Fruit fly (Drosophila melanogaster) whole organism, embryonic: ENCODE results near the gene Eig71Ea.

Experiments
- Abd-B ChIP-seq: fragments of 200-800 bp; sonication (Bioruptor generic); optimal IDR thresholded peaks from 2 replicates; lab custom pipeline; 2018; ENCODE audit warnings: missing biosample characterization, mild to moderate bottlenecking, missing genetic modification characterization, moderate library complexity
- CG1024 ChIP-seq: fragments of 200-800 bp; sonication (Bioruptor generic); IDR thresholded peaks from 2 replicates; pipeline ENCODE4 v1.3.6; 2022; ENCODE audit warnings: missing biosample characterization, missing genetic modification characterization
- CG10267 ChIP-seq: fragments of 200-800 bp; sonication (Bioruptor generic); optimal IDR thresholded peaks from 2 replicates; lab custom pipeline; 2018; ENCODE audit warnings: missing biosample characterization, mild to moderate bottlenecking, missing genetic modification characterization, moderate library complexity
- CG11085 ChIP-seq: fragments of 200-800 bp; sonication (Bioruptor generic); IDR thresholded peaks from 2 replicates; pipeline ENCODE4 v1.3.6; 2022; ENCODE audit warnings: missing biosample characterization, missing genetic modification characterization
- CG11504 ChIP-seq: fragments of 200-800 bp; sonication (Bioruptor generic); optimal IDR thresholded peaks from 3 replicates; lab custom pipeline; 2019; ENCODE audit warnings: missing biosample characterization, mild to moderate bottlenecking, missing genetic modification characterization, moderate library complexity
- CG12104 ChIP-seq: fragments of 200-800 bp; sonication (Bioruptor generic); optimal IDR thresholded peaks from 3 replicates; lab custom pipeline; 2016; ENCODE audit warnings: missing biosample characterization, missing genetic modification characterization
- CG13424 ChIP-seq: fragments of 200-800 bp; sonication (Bioruptor generic); optimal IDR thresholded peaks from 2 replicates; lab custom pipeline; 2019; ENCODE audit warnings: missing biosample characterization, mild to moderate bottlenecking, missing genetic modification characterization, moderate library complexity
- CG13775 ChIP-seq: fragments of 200-800 bp; sonication (Bioruptor generic); optimal IDR thresholded peaks from 3 replicates; lab custom pipeline; 2017; ENCODE audit warnings: missing biosample characterization, mild to moderate bottlenecking, missing genetic modification characterization
- CG15269 ChIP-seq: fragments of 200-800 bp; sonication (Bioruptor generic); optimal IDR thresholded peaks from 2 replicates; lab custom pipeline; 2018; ENCODE audit warnings: missing biosample characterization, mild to moderate bottlenecking, missing genetic modification characterization, moderate library complexity
- CG15696 ChIP-seq: fragments of 200-800 bp; sonication (Bioruptor generic); optimal IDR thresholded peaks from 2 replicates; lab custom pipeline; 2019; ENCODE audit warnings: missing biosample characterization, mild to moderate bottlenecking, missing genetic modification characterization, moderate library complexity
- CG1602 ChIP-seq: fragments of 200-800 bp; sonication (Bioruptor generic); optimal IDR thresholded peaks from 3 replicates; lab custom pipeline; 2016; ENCODE audit warnings: missing biosample characterization, missing genetic modification characterization
- CG16815 ChIP-seq: fragments of 200-800 bp; sonication (Bioruptor generic); optimal IDR thresholded peaks from 3 replicates; lab custom pipeline; 2017; ENCODE audit warnings: missing biosample characterization, mild to moderate bottlenecking, missing genetic modification characterization
- CG17328 ChIP-seq: fragments of 200-800 bp; sonication (Bioruptor generic); IDR thresholded peaks from 2 replicates; pipeline ENCODE4 v1.3.6; 2022; ENCODE audit warnings: missing biosample characterization, missing genetic modification characterization
- CG18262 ChIP-seq: fragments of 200-800 bp; optimal IDR thresholded peaks from 3 replicates; lab custom pipeline; 2019; ENCODE audit warnings: missing biosample characterization, mild to moderate bottlenecking, missing genetic modification characterization, moderate library complexity
- CG18476 ChIP-seq: fragments of 200-800 bp; sonication (Bioruptor generic); optimal IDR thresholded peaks from 2 replicates; lab custom pipeline; 2016; ENCODE audit warnings: missing biosample characterization, mild to moderate bottlenecking, missing genetic modification characterization
- CG2712 ChIP-seq: fragments of 200-800 bp; optimal IDR thresholded peaks from 3 replicates; lab custom pipeline; 2019; ENCODE audit warnings: missing biosample characterization, mild to moderate bottlenecking, missing genetic modification characterization, moderate library complexity
- CG30403 ChIP-seq: fragments of 200-800 bp; sonication (Bioruptor generic); optimal IDR thresholded peaks from 3 replicates; lab custom pipeline; 2016; ENCODE audit warnings: missing biosample characterization, missing genetic modification characterization
- CG7963 ChIP-seq: fragments of 200-800 bp; sonication (Bioruptor generic); IDR thresholded peaks from 3 replicates; pipeline ENCODE4 v1.3.6; 2022; ENCODE audit warnings: missing biosample characterization, missing genetic modification characterization; ENCODE audit not compliant: partially characterized antibody
- CG9215 ChIP-seq: fragments of 200-800 bp; sonication (Bioruptor generic); IDR thresholded peaks from 2 replicates; pipeline ENCODE4 v1.3.6; 2022; ENCODE audit warnings: missing biosample characterization, missing genetic modification characterization
- D ChIP-seq, 2 experiments: fragments of 200-800 bp in 1 of 2; fragments of >200 bp in 1 of 2; sonication (Bioruptor generic) in 1 of 2; optimal IDR thresholded peaks; 2 replicates in 1 of 2; 3 replicates in 1 of 2; lab custom pipeline; 2017; ENCODE audit warnings: mild to moderate bottlenecking in 1 of 2, missing biosample characterization in 1 of 2, missing genetic modification characterization in 1 of 2, missing genetic modification reagents in 1 of 2
- D19A ChIP-seq: fragments of 200-800 bp; optimal IDR thresholded peaks from 3 replicates; lab custom pipeline; 2019; ENCODE audit warnings: missing biosample characterization, mild to moderate bottlenecking, missing genetic modification characterization, moderate library complexity
- E2f2 ChIP-seq: fragments of 200-800 bp; sonication (Bioruptor generic); IDR thresholded peaks from 2 replicates; pipeline ENCODE4 v1.3.6; 2022; ENCODE audit warnings: missing biosample characterization, missing genetic modification characterization
- HLH3B ChIP-seq: fragments of 200-800 bp; sonication (Bioruptor generic); IDR thresholded peaks from 2 replicates; pipeline ENCODE4 v1.3.6; 2022; ENCODE audit warnings: missing biosample characterization, missing genetic modification characterization
- Hr3 ChIP-seq: fragments of 200-800 bp; sonication (Bioruptor generic); optimal IDR thresholded peaks from 3 replicates; lab custom pipeline; 2016; ENCODE audit warnings: missing biosample characterization, missing genetic modification characterization
- Lim3 ChIP-seq: fragments of 200-800 bp; sonication (Bioruptor generic); IDR thresholded peaks from 2 replicates; pipeline ENCODE4 v1.3.6; 2022; ENCODE audit warnings: missing biosample characterization, missing genetic modification characterization
- Oli ChIP-seq: fragments of 200-800 bp; sonication (Bioruptor generic); optimal IDR thresholded peaks from 2 replicates; lab custom pipeline; 2018; ENCODE audit warnings: missing biosample characterization, mild to moderate bottlenecking, missing genetic modification characterization, moderate library complexity
- Ssrp ChIP-seq: fragments of 200-800 bp; sonication (Bioruptor generic); optimal IDR thresholded peaks from 2 replicates; lab custom pipeline; 2018; ENCODE audit warnings: missing biosample characterization, mild to moderate bottlenecking, missing genetic modification characterization, moderate library complexity
- Stat92E ChIP-seq, 3 experiments: fragments of >200 bp in 2 of 3; fragments of 200-800 bp in 1 of 3; sonication (Bioruptor generic) in 1 of 3; optimal IDR thresholded peaks; 2 replicates each; lab custom pipeline; 2017 to 2019; ENCODE audit warnings: missing biosample characterization in 3 of 3, missing genetic modification characterization in 3 of 3, mild to moderate bottlenecking in 1 of 3, moderate library complexity in 1 of 3
- Trl ChIP-seq, 3 experiments: fragments of >200 bp in 2 of 3; fragments of 200-800 bp in 1 of 3; sonication (Bioruptor generic) in 1 of 3; optimal IDR thresholded peaks; 2 replicates in 1 of 3; 3 replicates in 2 of 3; lab custom pipeline; 2016 to 2017; ENCODE audit warnings: missing biosample characterization in 1 of 3, missing genetic modification characterization in 1 of 3
- abd-A ChIP-seq: fragments of 200-800 bp; sonication (Bioruptor generic); optimal IDR thresholded peaks from 3 replicates; lab custom pipeline; 2019; ENCODE audit warnings: missing biosample characterization, mild to moderate bottlenecking, missing genetic modification characterization, moderate library complexity
- bsh ChIP-seq, 2 experiments: fragments of 200-800 bp; sonication (Bioruptor generic); optimal IDR thresholded peaks; 2 replicates each; lab custom pipeline; 2017 to 2018; ENCODE audit warnings: mild to moderate bottlenecking in 2 of 2, missing biosample characterization in 2 of 2, missing genetic modification characterization in 2 of 2, moderate library complexity in 1 of 2
- cas ChIP-seq: fragments of 200-800 bp; sonication (Bioruptor generic); IDR thresholded peaks from 2 replicates; pipeline ENCODE4 v1.3.6; 2022; ENCODE audit warnings: missing biosample characterization, missing genetic modification characterization
- chinmo ChIP-seq: fragments of 200-800 bp; sonication (Bioruptor generic); IDR thresholded peaks from 4 replicates; pipeline ENCODE4 v1.3.6; 2022; ENCODE audit warnings: missing biosample characterization, missing genetic modification characterization; ENCODE audit not compliant: partially characterized antibody
- croc ChIP-seq: fragments of 200-800 bp; sonication (Bioruptor generic); conservative IDR thresholded peaks from 3 replicates; pipeline ENCODE4 v1.3.6; 2022; ENCODE audit warnings: missing biosample characterization, missing genetic modification characterization
- crol ChIP-seq: fragments of 200-800 bp; sonication (Bioruptor generic); IDR thresholded peaks from 2 replicates; pipeline ENCODE4 v1.3.6; 2022; ENCODE audit warnings: missing biosample characterization, missing genetic modification characterization
- dan ChIP-seq: fragments of 200-800 bp; sonication (Bioruptor generic); IDR thresholded peaks from 2 replicates; pipeline ENCODE4 v1.3.6; 2022; ENCODE audit warnings: missing biosample characterization, missing genetic modification characterization
- dmrt99B ChIP-seq: fragments of 200-800 bp; sonication (Bioruptor generic); optimal IDR thresholded peaks from 2 replicates; lab custom pipeline; 2018; ENCODE audit warnings: missing biosample characterization, mild to moderate bottlenecking, missing genetic modification characterization, moderate library complexity
- dpn ChIP-seq, 2 experiments: fragments of 200-800 bp; sonication (Bioruptor generic); optimal IDR thresholded peaks; 3 replicates each; lab custom pipeline; 2016; ENCODE audit warnings: missing biosample characterization in 2 of 2, missing genetic modification characterization in 2 of 2
- fru ChIP-seq: fragments of >200 bp; optimal IDR thresholded peaks from 2 replicates; lab custom pipeline; 2017
- odd ChIP-seq: fragments of 200-800 bp; sonication (Bioruptor generic); optimal IDR thresholded peaks from 2 replicates; lab custom pipeline; 2017; ENCODE audit warnings: missing biosample characterization, mild to moderate bottlenecking, missing genetic modification characterization
- phol ChIP-seq: fragments of 200-800 bp; sonication (Bioruptor generic); optimal IDR thresholded peaks from 3 replicates; lab custom pipeline; 2018; ENCODE audit warnings: missing biosample characterization, mild to moderate bottlenecking, missing genetic modification characterization, moderate library complexity
- sens ChIP-seq: fragments of 200-800 bp; sonication (Bioruptor generic); peaks from one replicate; lab custom pipeline; 2016; ENCODE audit warnings: missing biosample characterization, missing genetic modification characterization
- tin ChIP-seq: fragments of 200-800 bp; sonication (Bioruptor generic); optimal IDR thresholded peaks from 3 replicates; lab custom pipeline; 2016; ENCODE audit warnings: missing biosample characterization, missing genetic modification characterization
- trem ChIP-seq: fragments of 200-800 bp; optimal IDR thresholded peaks from 3 replicates; lab custom pipeline; 2019; ENCODE audit warnings: missing biosample characterization, mild to moderate bottlenecking, missing genetic modification characterization, moderate library complexity
- ttk ChIP-seq: fragments of 200-800 bp; sonication (Bioruptor generic); IDR thresholded peaks from 2 replicates; pipeline ENCODE4 v2.1.2; 2022; ENCODE audit warnings: missing biosample characterization, missing genetic modification characterization
- wek ChIP-seq: fragments of 200-800 bp; sonication (Bioruptor generic); optimal IDR thresholded peaks from 3 replicates; lab custom pipeline; 2018; ENCODE audit warnings: missing biosample characterization, mild to moderate bottlenecking, missing genetic modification characterization, moderate library complexity
- zen2 ChIP-seq: fragments of 200-800 bp; sonication (Bioruptor generic); IDR thresholded peaks from 3 replicates; pipeline ENCODE4 v1.3.6; 2022; ENCODE audit warnings: missing biosample characterization, missing genetic modification characterization; ENCODE audit not compliant: partially characterized antibody

Gene Eig71Ea

DNA sequence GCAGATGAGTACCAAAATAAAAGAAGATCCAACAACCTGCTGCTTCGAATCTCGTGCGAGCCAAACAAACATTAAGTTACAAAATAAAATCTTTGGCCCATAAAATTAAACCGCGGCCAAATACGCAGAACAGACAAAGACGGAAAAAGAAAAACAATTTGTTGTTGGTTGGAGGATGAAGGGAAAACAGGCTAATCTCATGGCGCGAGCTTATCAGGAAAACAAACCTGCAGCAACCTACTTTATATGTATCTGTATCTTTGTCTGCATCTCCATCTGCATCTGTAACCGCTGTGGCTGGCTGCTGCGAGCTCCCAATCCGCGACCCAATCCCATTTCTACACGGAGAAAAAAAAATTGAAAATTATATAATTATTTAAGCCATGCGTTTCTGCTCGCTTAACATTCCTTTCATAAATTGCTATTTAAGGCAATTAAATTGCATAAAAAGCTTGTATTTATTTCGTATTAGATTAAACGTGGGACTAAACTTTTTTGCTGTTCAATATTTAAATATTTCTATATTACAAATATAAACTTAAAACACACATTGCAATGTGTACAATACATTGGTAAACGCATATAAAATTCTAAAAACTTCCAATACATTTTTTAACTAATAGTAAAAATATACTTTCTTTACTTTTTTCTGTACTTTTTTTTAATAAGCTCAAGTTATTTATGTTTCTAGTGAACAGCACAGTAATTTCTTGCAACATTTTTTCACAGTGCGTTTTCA, 43.5 kb upstream of the Eig71Ea start (continued):
- TF ChIP-seq CG18476 (GFP tag; lab: Kevin White, UChicago) (peak; percentile 31), E2f2 (GFP tag; lab: Robert Waterston, UW) (no peak), phol (peak; percentile 78), CG16815 (GFP tag; lab: Kevin White, UChicago) (peak; percentile 20), dan (GFP tag; lab: Robert Waterston, UW) (no peak), CG13424 (peak; percentile 39), CG2712 (tag; lab: Kevin White, UChicago) (peak; percentile 68), Lim3 (GFP tag; lab: Robert Waterston, UW) (no peak), D19A (peak; percentile 47), CG1024 (GFP tag; lab: Robert Waterston, UW) (0 out of 2 replicates have a peak, but pooled peaks have one; percentile 6), cas (GFP tag; lab: Robert Waterston, UW) (no peak), CG15269 (tag; lab: Kevin White, UChicago) (peak; percentile 27), CG13775 (GFP tag; lab: Kevin White, UChicago) (peak; percentile 34), CG12104 (GFP tag; lab: Kevin White, UChicago) (peak; percentile 35), HLH3B (GFP tag; lab: Robert Waterston, UW) (peak; percentile 1; the same call in 1 of the 2 replicates), CG9215 (GFP tag; lab: Robert Waterston, UW) (no peak), abd-A (tag; lab: Kevin White, UChicago) (peak; percentile 46), wek (GFP tag; lab: Kevin White, UChicago) (no peak), Abd-B (GFP tag; lab: Kevin White, UChicago) (peak; percentile 24), ttk (GFP tag; lab: Robert Waterston, UW) (0 out of 2 replicates have a peak, but pooled peaks have one; percentile 15), CG11504 (peak; percentile 71), croc (0 out of 3 replicates have a peak, but pooled peaks have one; percentile 24), Hr3 (GFP tag; lab: Kevin White, UChicago) (peak; percentile 36), Stat92E (GFP tag; optimal IDR thresholded peaks at IDR 0.05; lab: Kevin White, UChicago) (peak in 1 of 3 experiments; percentile 72), crol (no peak), tin (peak; percentile 19), CG1602 (peak; percentile 45), CG7963 (GFP tag; lab: Robert Waterston, UW) (no peak), CG15696 (peak; percentile 38), trem (tag; lab: Kevin White, UChicago) (peak; percentile 35), CG11085 (GFP tag; lab: Robert Waterston, UW) (no peak), Trl (optimal IDR thresholded peaks at IDR 0.05; lab: Kevin White, UChicago) (no peak), Trl (GFP tag; optimal IDR thresholded peaks at IDR 0.05; lab: Kevin White, UChicago) (no peak), Ssrp (tag; lab: Kevin White, UChicago) (peak; percentile 69), CG18262 (peak; percentile 81), CG30403 (GFP tag; lab: Kevin White, UChicago) (peak; percentile 47), CG10267 (tag; lab: Kevin White, UChicago) (peak; percentile 55), odd (GFP tag; lab: Kevin White, UChicago) (peak; percentile 18), fru (lab: Kevin White, UChicago) (no peak), chinmo (GFP tag; lab: Robert Waterston, UW) (no peak), CG17328 (0 out of 2 replicates have a peak, but pooled peaks have one; percentile 12), sens (GFP tag; lab: Kevin White, UChicago) (peak; percentile 69), dpn (GFP tag; optimal IDR thresholded peaks at IDR 0.05; lab: Kevin White, UChicago) (peak in 1 of 2 experiments; percentile 4), D (optimal IDR thresholded peaks at IDR 0.05; lab: Kevin White, UChicago) (no peak), D (GFP tag; optimal IDR thresholded peaks at IDR 0.05; lab: Kevin White, UChicago) (peak; percentile 56), zen2 (GFP tag; lab: Robert Waterston, UW) (no peak), Oli (tag; lab: Kevin White, UChicago) (peak; percentile 58), bsh (GFP tag; optimal IDR thresholded peaks at IDR 0.05; lab: Kevin White, UChicago) (peak in 1 of 2 experiments; percentile 41), dmrt99B (tag; lab: Kevin White, UChicago) (peak; percentile 49)
